Fruit fly (Drosophila melanogaster) Kc167 (cell line): ENCODE data around the gene CG9240.

Experiments used
- psq ChIP-seq: fragments of >200 bp; optimal IDR thresholded peaks from 2 replicates; lab custom pipeline; 2017; ENCODE audit warnings: missing external identifiers
- ttk ChIP-seq: sonication (Bioruptor generic); optimal IDR thresholded peaks from 2 replicates; lab custom pipeline; 2017; ENCODE audit warnings: missing external identifiers

DNA sequence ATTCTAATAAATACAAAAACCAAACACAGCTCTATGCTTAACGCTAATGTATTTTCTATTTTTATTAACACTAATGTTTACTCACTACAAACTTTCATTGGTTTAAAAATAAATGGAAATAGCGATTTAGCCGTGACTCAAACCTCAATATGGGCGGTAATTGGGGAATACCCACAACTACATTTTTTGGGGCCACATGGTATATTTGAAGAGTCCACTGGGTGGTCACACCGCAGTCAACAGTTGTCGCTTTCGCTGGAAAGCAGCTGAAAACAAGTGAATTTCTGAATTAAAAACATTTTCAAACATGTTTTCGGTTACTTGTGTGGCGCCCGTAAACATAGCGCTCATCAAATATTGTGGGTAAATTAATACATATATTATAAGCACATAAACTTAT is 47.9 kb upstream of the CG9240 start, which contains the start of gene Mvd:
- TF ChIP-seq psq (lab: Kevin White, UChicago) (no peak), ttk (lab: Kevin White, UChicago) (no peak)
